Worm (Caenorhabditis elegans) whole organism, L4 larva: Measurements from ENCODE around the gene Y71H2B.11.
A peak's percentile ranks its signal among the peaks of the same experiment; 100 is the strongest.

Source experiments
- F37D6.2 ChIP-seq: sonication (generic microtip); optimal IDR thresholded peaks from 2 replicates; lab custom pipeline; 2016; ENCODE audit warnings: mild to moderate bottlenecking, missing genetic modification characterization, missing compliant biosample characterization
- R02D3.7 ChIP-seq: fragments of 150-350 bp; sonication (generic microtip); optimal IDR thresholded peaks from 3 replicates; lab custom pipeline; 2014; ENCODE audit warnings: missing biosample characterization, missing genetic modification characterization
- T26A8.4 ChIP-seq: fragments of 200-800 bp; sonication (Bioruptor generic); IDR thresholded peaks from 2 replicates; pipeline ENCODE4 v1.3.6; 2022; ENCODE audit warnings: missing genetic modification characterization, missing compliant biosample characterization
- ama-1 ChIP-seq: fragments of 150-350 bp; optimal IDR thresholded peaks from 2 replicates; lab custom pipeline; 2014; ENCODE audit warnings: inconsistent platforms, mixed read lengths
- arid-1 ChIP-seq: fragments of 200-800 bp; sonication (Bioruptor generic); conservative IDR thresholded peaks from 2 replicates; pipeline ENCODE4 v1.3.6; 2022; ENCODE audit warnings: missing genetic modification reagents, missing genetic modification characterization, missing compliant biosample characterization
- attf-4 ChIP-seq: sonication (generic microtip); optimal IDR thresholded peaks from 3 replicates; lab custom pipeline; 2017; ENCODE audit warnings: missing biosample characterization, missing genetic modification characterization
- ceh-20 ChIP-seq: fragments of 200-800 bp; sonication (Bioruptor generic); IDR thresholded peaks from 2 replicates; pipeline ENCODE4 v1.3.6; 2022; ENCODE audit warnings: missing genetic modification reagents, missing genetic modification characterization, missing compliant biosample characterization
- ceh-62 ChIP-seq: sonication (generic microtip); optimal IDR thresholded peaks from 2 replicates; lab custom pipeline; 2017; ENCODE audit warnings: missing biosample characterization, missing genetic modification characterization
- daf-12 ChIP-seq: fragments of 150-350 bp; optimal IDR thresholded peaks from 2 replicates; lab custom pipeline; 2014; ENCODE audit warnings: missing biosample characterization, missing genetic modification reagents, missing genetic modification characterization
- daf-16 ChIP-seq, 3 experiments: sonication (generic microtip); optimal IDR thresholded peaks; 2 replicates each; lab custom pipeline; 2016 to 2017; ENCODE audit warnings: missing genetic modification characterization in 3 of 3, missing genetic modification reagents in 3 of 3, mild to moderate bottlenecking in 2 of 3, missing compliant biosample characterization in 2 of 3, missing biosample characterization in 1 of 3, moderate library complexity in 1 of 3
- dmd-6 ChIP-seq: fragments of 200-800 bp; sonication (Bioruptor generic); IDR thresholded peaks from 2 replicates; pipeline ENCODE4 v1.3.6; 2022; ENCODE audit warnings: missing genetic modification reagents, missing genetic modification characterization, missing compliant biosample characterization
- dmd-8 ChIP-seq: fragments of 200-800 bp; sonication (Bioruptor generic); IDR thresholded peaks from 2 replicates; pipeline ENCODE4 v1.3.6; 2022; ENCODE audit warnings: missing genetic modification characterization, missing compliant biosample characterization
- dve-1 ChIP-seq: sonication (generic microtip); optimal IDR thresholded peaks from 2 replicates; lab custom pipeline; 2017; ENCODE audit warnings: antibody characterized with exemption, mild to moderate bottlenecking, missing genetic modification characterization, missing compliant biosample characterization; ENCODE audit not compliant: insufficient read depth
- egl-27 ChIP-seq: sonication (generic microtip); optimal IDR thresholded peaks from 3 replicates; lab custom pipeline; 2017; ENCODE audit warnings: missing biosample characterization, missing genetic modification reagents, missing genetic modification characterization
- fos-1 ChIP-seq: fragments of 150-350 bp; optimal IDR thresholded peaks from 2 replicates; lab custom pipeline; 2014; ENCODE audit warnings: missing biosample characterization, missing genetic modification characterization
- gei-8 ChIP-seq: fragments of 200-800 bp; sonication (Bioruptor generic); optimal IDR thresholded peaks from 2 replicates; lab custom pipeline; 2018; ENCODE audit warnings: mild to moderate bottlenecking, missing genetic modification characterization, missing compliant biosample characterization
- hlh-11 ChIP-seq: fragments of 200-800 bp; sonication (Bioruptor generic); optimal IDR thresholded peaks from 2 replicates; lab custom pipeline; 2018; ENCODE audit warnings: mild to moderate bottlenecking, missing genetic modification characterization, missing compliant biosample characterization
- lim-7 ChIP-seq: fragments of 200-800 bp; sonication (Bioruptor generic); IDR thresholded peaks from 2 replicates; pipeline ENCODE4 v1.3.6; 2022; ENCODE audit warnings: missing genetic modification characterization, missing compliant biosample characterization
- lin-29 ChIP-seq: fragments of 200-800 bp; sonication (Bioruptor generic); IDR thresholded peaks from 2 replicates; pipeline ENCODE4 v1.3.6; 2022; ENCODE audit warnings: missing genetic modification reagents, missing genetic modification characterization, missing compliant biosample characterization
- lsy-2 ChIP-seq, 2 experiments: fragments of 150-350 bp in 1 of 2; sonication (generic microtip) in 1 of 2; optimal IDR thresholded peaks; 2 replicates each; lab custom pipeline; 2014 to 2017; ENCODE audit warnings: missing biosample characterization in 2 of 2, missing genetic modification characterization in 2 of 2
- mdl-1 ChIP-seq, 2 experiments: fragments of 150-350 bp in 1 of 2; sonication (generic microtip) in 1 of 2; optimal IDR thresholded peaks; 2 replicates each; lab custom pipeline; 2014 to 2017; ENCODE audit warnings: missing biosample characterization in 2 of 2, missing genetic modification characterization in 2 of 2
- mep-1 ChIP-seq: fragments of 150-350 bp; sonication (generic microtip); optimal IDR thresholded peaks from 3 replicates; lab custom pipeline; 2014; ENCODE audit warnings: missing biosample characterization, missing genetic modification characterization
- mxl-3 ChIP-seq: fragments of 200-800 bp; sonication (Bioruptor generic); optimal IDR thresholded peaks from 2 replicates; lab custom pipeline; 2018; ENCODE audit warnings: mild to moderate bottlenecking, missing genetic modification characterization, missing compliant biosample characterization
- nhr-237 ChIP-seq: sonication (generic microtip); optimal IDR thresholded peaks from 2 replicates; lab custom pipeline; 2017; ENCODE audit warnings: missing biosample characterization, missing genetic modification characterization
- nhr-25 ChIP-seq: sonication (generic microtip); optimal IDR thresholded peaks from 2 replicates; lab custom pipeline; 2017; ENCODE audit warnings: missing genetic modification characterization, mild to moderate bottlenecking, missing compliant biosample characterization, antibody characterized with exemption, moderate library complexity, borderline replicate concordance; ENCODE audit not compliant: insufficient read depth
- nhr-28 ChIP-seq: fragments of 150-350 bp; optimal IDR thresholded peaks from 2 replicates; lab custom pipeline; 2014; ENCODE audit warnings: missing biosample characterization, missing genetic modification characterization
- nhr-48 ChIP-seq: sonication (generic microtip); optimal IDR thresholded peaks from 2 replicates; lab custom pipeline; 2016; ENCODE audit warnings: mild to moderate bottlenecking, missing genetic modification characterization, missing compliant biosample characterization
- nhr-77 ChIP-seq: fragments of 150-350 bp; optimal IDR thresholded peaks from 2 replicates; lab custom pipeline; 2014; ENCODE audit warnings: missing biosample characterization, missing genetic modification characterization
- pha-4 ChIP-seq, 2 experiments: fragments of 150-350 bp in 1 of 2; fragments of 200-800 bp in 1 of 2; sonication (Bioruptor generic) in 1 of 2; IDR thresholded peaks in 1 of 2; optimal IDR thresholded peaks in 1 of 2; 2 replicates each; pipeline versions ENCODE4 v1.3.6 to Lab custom; 2014 to 2022; ENCODE audit warnings: missing genetic modification characterization in 2 of 2, missing genetic modification reagents in 2 of 2, missing biosample characterization in 1 of 2, missing compliant biosample characterization in 1 of 2
- pqm-1 ChIP-seq: sonication (generic microtip); optimal IDR thresholded peaks from 2 replicates; lab custom pipeline; 2017; ENCODE audit warnings: missing biosample characterization, missing genetic modification characterization
- rbr-2 ChIP-seq: sonication (generic microtip); optimal IDR thresholded peaks from 2 replicates; lab custom pipeline; 2016; ENCODE audit warnings: missing genotype, missing genetic modification characterization, missing compliant biosample characterization
- sdz-12 ChIP-seq: fragments of 200-800 bp; sonication (Bioruptor generic); optimal IDR thresholded peaks from 2 replicates; lab custom pipeline; 2018; ENCODE audit warnings: mild to moderate bottlenecking, missing genetic modification characterization, missing compliant biosample characterization
- spr-1 ChIP-seq: sonication (generic microtip); optimal IDR thresholded peaks from 2 replicates; lab custom pipeline; 2016; ENCODE audit warnings: mild to moderate bottlenecking, missing genetic modification characterization, missing compliant biosample characterization
- spr-3 ChIP-seq: fragments of 200-800 bp; sonication (Bioruptor generic); optimal IDR thresholded peaks from 2 replicates; lab custom pipeline; 2018; ENCODE audit warnings: mild to moderate bottlenecking, missing genetic modification characterization, missing compliant biosample characterization
- tra-1 ChIP-seq: fragments of 200-800 bp; sonication (Bioruptor generic); IDR thresholded peaks from 2 replicates; pipeline ENCODE4 v1.3.6; 2022; ENCODE audit warnings: missing genetic modification reagents, missing genetic modification characterization, missing compliant biosample characterization
- unc-39 ChIP-seq: sonication (generic microtip); optimal IDR thresholded peaks from 2 replicates; lab custom pipeline; 2017; ENCODE audit warnings: missing biosample characterization, missing genetic modification characterization
- unc-62 ChIP-seq, 3 experiments: fragments of 150-350 bp in 1 of 3; sonication (generic microtip); optimal IDR thresholded peaks in 2 of 3; peaks in 1 of 3; 1 replicate in 1 of 3; 2 replicates in 2 of 3; lab custom pipeline; 2014 to 2017; ENCODE audit warnings: missing biosample characterization in 3 of 3, missing genetic modification characterization in 3 of 3, missing genetic modification reagents in 3 of 3, missing genotype in 1 of 3
- vab-7 ChIP-seq: fragments of 200-800 bp; sonication (Bioruptor generic); IDR thresholded peaks from 2 replicates; pipeline ENCODE4 v1.3.6; 2022; ENCODE audit warnings: missing genetic modification reagents, missing genetic modification characterization, missing compliant biosample characterization
- zfp-3 ChIP-seq: fragments of 200-800 bp; sonication (Bioruptor generic); conservative IDR thresholded peaks from 2 replicates; pipeline ENCODE4 v1.3.6; 2022; ENCODE audit warnings: missing genetic modification reagents, missing genetic modification characterization, missing compliant biosample characterization
- zip-2 ChIP-seq: fragments of 150-350 bp; optimal IDR thresholded peaks from 2 replicates; lab custom pipeline; 2014; ENCODE audit warnings: missing biosample characterization, missing genetic modification characterization
- ztf-7 ChIP-seq: fragments of 150-350 bp; optimal IDR thresholded peaks from 2 replicates; lab custom pipeline; 2014; ENCODE audit warnings: missing biosample characterization, missing genetic modification characterization

Y71H2B.11 gene

ce11 chrIII:2647194-2647925, 43.6 kb downstream of the Y71H2B.11 start (continued):
- TF ChIP-seq spr-3 (GFP tag; lab: Kevin White, UChicago) (no peak), mdl-1 (tag; optimal IDR thresholded peaks at IDR 0.05; lab: Kevin White, UChicago) (peak in 1 of 2 experiments; percentile 19), T26A8.4 (GFP tag; lab: Robert Waterston, UW) (no peak), F37D6.2 (tag; lab: Kevin White, UChicago) (no peak), pqm-1 (peak; percentile 82), nhr-48 (no peak), zfp-3 (GFP tag; lab: Robert Waterston, UW) (no peak), lin-29 (GFP tag; lab: Robert Waterston, UW) (no peak), dve-1 (no peak)

ce11 chrIII:2651519-2651918, 47.7 kb downstream of the Y71H2B.11 start:
- TF ChIP-seq unc-62 (GFP tag; optimal IDR thresholded peaks at IDR 0.05 in 1 of 2; lab: Kevin White, UChicago): peak in 1 of 2 experiments; percentile 28
- TF ChIP-seq unc-62 (tag; optimal IDR thresholded peaks at IDR 0.05; lab: Kevin White, UChicago): no peak
- no peak for TF ChIP-seq nhr-25 (tag; lab: Kevin White, UChicago)

- TF ChIP-seq nhr-77 (no peak), nhr-237 (tag; lab: Kevin White, UChicago) (no peak), arid-1 (GFP tag; lab: Robert Waterston, UW) (no peak), rbr-2 (tag; lab: Kevin White, UChicago) (no peak), hlh-11 (peak; percentile 60), pqm-1 (peak; percentile 16), daf-16 (GFP tag; optimal IDR thresholded peaks at IDR 0.05; lab: Kevin White, UChicago) (no peak), daf-16 (tag; optimal IDR thresholded peaks at IDR 0.05; lab: Kevin White, UChicago) (peak; percentile 71), ceh-62 (tag; lab: Kevin White, UChicago) (no peak), pha-4 (GFP tag; IDR thresholded peaks at IDR 0.05; lab: Robert Waterston, UW) (no peak), pha-4 (tag; optimal IDR thresholded peaks at IDR 0.05; lab: Kevin White, UChicago) (peak; percentile 36), nhr-48 (no peak), tra-1 (GFP tag; lab: Robert Waterston, UW) (0 out of 2 replicates have a peak, but pooled peaks have one; percentile 5), ztf-7 (tag; lab: Kevin White, UChicago) (no peak), nhr-25 (tag; lab: Kevin White, UChicago) (no peak), lim-7 (no peak), spr-1 (tag; lab: Kevin White, UChicago) (no peak), zfp-3 (GFP tag; lab: Robert Waterston, UW) (no peak), lsy-2 (tag; optimal IDR thresholded peaks at IDR 0.05; lab: Kevin White, UChicago) (no peak), unc-39 (tag; lab: Kevin White, UChicago) (no peak), nhr-28 (tag; lab: Kevin White, UChicago) (no peak), dmd-8 (no peak)
These were observed 49.2 kb downstream of the Y71H2B.11 start for ce11 chrIII:2652704-2653566.

- TF ChIP-seq fos-1 (tag; lab: Kevin White, UChicago) (no peak), mep-1 (tag; lab: Kevin White, UChicago) (no peak), daf-12 (tag; lab: Kevin White, UChicago) (no peak), lsy-2 (tag; optimal IDR thresholded peaks at IDR 0.05; lab: Kevin White, UChicago) (no peak), R02D3.7 (tag; lab: Kevin White, UChicago) (no peak), arid-1 (GFP tag; lab: Robert Waterston, UW) (no peak), dmd-6 (GFP tag; lab: Robert Waterston, UW) (peak; percentile 13; the same call in 1 of the 2 replicates), nhr-28 (tag; lab: Kevin White, UChicago) (peak; percentile 51), sdz-12 (GFP tag; lab: Kevin White, UChicago) (no peak), ceh-20 (GFP tag; lab: Robert Waterston, UW) (no peak), attf-4 (tag; lab: Kevin White, UChicago) (no peak), ama-1 (lab: Kevin White, UChicago) (no peak), gei-8 (GFP tag; lab: Kevin White, UChicago) (no peak), zip-2 (tag; lab: Kevin White, UChicago) (no peak), rbr-2 (tag; lab: Kevin White, UChicago) (no peak), egl-27 (tag; lab: Kevin White, UChicago) (no peak), tra-1 (GFP tag; lab: Robert Waterston, UW) (0 out of 2 replicates have a peak, but pooled peaks have one; percentile 43), vab-7 (GFP tag; lab: Robert Waterston, UW) (no peak), mxl-3 (GFP tag; lab: Kevin White, UChicago) (peak; percentile 56)
These were observed 52.4 kb downstream of the Y71H2B.11 start for ce11 chrIII:2656168-2656567.
